Fruit fly (Drosophila melanogaster) whole organism, wandering third instar larva: ENCODE data around the gene CG1494.

Experiments used
- Abd-B ChIP-seq: fragments of >200 bp; optimal IDR thresholded peaks from 2 replicates; lab custom pipeline; 2017; ENCODE audit warnings: missing biosample characterization, missing genetic modification characterization
- CG32264 ChIP-seq: fragments of 200-800 bp; sonication (Bioruptor generic); optimal IDR thresholded peaks from 2 replicates; lab custom pipeline; 2016; ENCODE audit warnings: missing biosample characterization, missing genetic modification characterization
- CG9705 ChIP-seq: fragments of 200-800 bp; sonication (Bioruptor generic); optimal IDR thresholded peaks from 2 replicates; lab custom pipeline; 2018; ENCODE audit warnings: missing biosample characterization, mild to moderate bottlenecking, missing genetic modification characterization
- CrebA ChIP-seq: fragments of 200-800 bp; sonication (Bioruptor generic); optimal IDR thresholded peaks from 2 replicates; lab custom pipeline; 2016; ENCODE audit warnings: missing biosample characterization, mild to moderate bottlenecking, missing genetic modification characterization, borderline replicate concordance
- Dfd ChIP-seq: fragments of >200 bp; optimal IDR thresholded peaks from 2 replicates; lab custom pipeline; 2017; ENCODE audit warnings: missing biosample characterization, missing genetic modification characterization
- Dif ChIP-seq: fragments of 200-275, 200-300 bp; sonication (Bioruptor generic); optimal IDR thresholded peaks from 2 replicates; lab custom pipeline; 2018; ENCODE audit warnings: missing biosample characterization, missing genetic modification characterization; ENCODE audit not compliant: partially characterized antibody
- GATAd ChIP-seq: sonication (Bioruptor generic); optimal IDR thresholded peaks from 2 replicates; lab custom pipeline; 2016; ENCODE audit warnings: missing biosample characterization, missing genetic modification characterization
- HLH106 ChIP-seq: fragments of 200-800 bp; optimal IDR thresholded peaks from 3 replicates; lab custom pipeline; 2019; ENCODE audit warnings: missing biosample characterization, mild to moderate bottlenecking, missing genetic modification characterization, moderate library complexity
- Hnf4 ChIP-seq: fragments of 200-800 bp; sonication (Bioruptor generic); optimal IDR thresholded peaks from 2 replicates; lab custom pipeline; 2016; ENCODE audit warnings: missing biosample characterization, mild to moderate bottlenecking, missing genetic modification characterization
- Hr78 ChIP-seq: fragments of >200 bp; optimal IDR thresholded peaks from 2 replicates; lab custom pipeline; 2017; ENCODE audit warnings: missing biosample characterization, missing genetic modification characterization
- Hr83 ChIP-seq: fragments of 200-300 bp; sonication (Bioruptor generic); optimal IDR thresholded peaks from 2 replicates; lab custom pipeline; 2016; ENCODE audit warnings: missing biosample characterization, mild to moderate bottlenecking, missing genetic modification characterization, moderate library complexity; ENCODE audit not compliant: poor library complexity, severe bottlenecking
- Jra ChIP-seq: sonication (Bioruptor generic); optimal IDR thresholded peaks from 2 replicates; lab custom pipeline; 2016; ENCODE audit warnings: missing biosample characterization, missing genetic modification characterization
- Mio ChIP-seq: sonication (Bioruptor generic); optimal IDR thresholded peaks from 2 replicates; lab custom pipeline; 2016; ENCODE audit warnings: missing biosample characterization, missing genetic modification characterization
- Myc ChIP-seq: fragments of >200 bp; optimal IDR thresholded peaks from 2 replicates; lab custom pipeline; 2017
- N ChIP-seq: fragments of >200 bp; optimal IDR thresholded peaks from 2 replicates; lab custom pipeline; 2018; ENCODE audit warnings: missing biosample characterization, missing external identifiers, missing genetic modification characterization
- OdsH ChIP-seq: fragments of 200-800 bp; sonication (Bioruptor generic); optimal IDR thresholded peaks from 2 replicates; lab custom pipeline; 2016; ENCODE audit warnings: missing biosample characterization, mild to moderate bottlenecking, missing genetic modification characterization
- Rel ChIP-seq, 2 experiments: fragments of 200-800 bp; sonication (Bioruptor generic) in 1 of 2; optimal IDR thresholded peaks; 2 replicates in 1 of 2; 3 replicates in 1 of 2; lab custom pipeline; 2016 to 2019; ENCODE audit warnings: mild to moderate bottlenecking in 2 of 2, missing biosample characterization in 2 of 2, missing genetic modification characterization in 2 of 2, moderate library complexity in 1 of 2
- Sp1 ChIP-seq: fragments of 200-800 bp; sonication (Bioruptor generic); optimal IDR thresholded peaks from 3 replicates; lab custom pipeline; 2019; ENCODE audit warnings: missing biosample characterization, mild to moderate bottlenecking, missing genetic modification characterization, moderate library complexity
- br ChIP-seq: fragments of 200-800 bp; sonication (Bioruptor generic); optimal IDR thresholded peaks from 2 replicates; lab custom pipeline; 2016; ENCODE audit warnings: missing biosample characterization, missing genetic modification characterization
- brk ChIP-seq: fragments of 200-800 bp; sonication (Bioruptor generic); optimal IDR thresholded peaks from 2 replicates; lab custom pipeline; 2016; ENCODE audit warnings: missing biosample characterization, mild to moderate bottlenecking, missing genetic modification characterization
- dl ChIP-seq, 2 experiments: fragments of 175-275, 200-275 bp in 1 of 2; fragments of 200-275 bp in 1 of 2; sonication (Bioruptor generic); optimal IDR thresholded peaks; lab custom pipeline; 2018; ENCODE audit warnings: mild to moderate bottlenecking in 2 of 2, missing biosample characterization in 2 of 2, missing genetic modification characterization in 2 of 2, moderate library complexity in 2 of 2; ENCODE audit not compliant: partially characterized antibody in 2 of 2, insufficient read depth in 1 of 2
- dmrt93B ChIP-seq: fragments of 200-800 bp; sonication (Bioruptor generic); optimal IDR thresholded peaks from 2 replicates; lab custom pipeline; 2018; ENCODE audit warnings: missing biosample characterization, mild to moderate bottlenecking, missing genetic modification characterization
- dsf ChIP-seq: sonication (Bioruptor generic); optimal IDR thresholded peaks from 2 replicates; lab custom pipeline; 2016; ENCODE audit warnings: missing biosample characterization, missing genetic modification characterization, borderline replicate concordance
- ey ChIP-seq: fragments of 200-800 bp; sonication (Bioruptor generic); optimal IDR thresholded peaks from 2 replicates; lab custom pipeline; 2016; ENCODE audit warnings: missing biosample characterization, missing genetic modification characterization
- foxo ChIP-seq, 2 experiments: fragments of 200-800 bp; sonication (Bioruptor generic); optimal IDR thresholded peaks; 2 replicates in 1 of 2; 3 replicates in 1 of 2; lab custom pipeline; 2016 to 2017; ENCODE audit warnings: missing biosample characterization in 2 of 2, missing genetic modification characterization in 2 of 2
- fru ChIP-seq: fragments of 200-800 bp; sonication (Bioruptor generic); optimal IDR thresholded peaks from 3 replicates; lab custom pipeline; 2016; ENCODE audit warnings: missing biosample characterization, mild to moderate bottlenecking, missing genetic modification characterization
- h ChIP-seq: fragments of 200-800 bp; sonication (Bioruptor generic); optimal IDR thresholded peaks from 3 replicates; lab custom pipeline; 2016; ENCODE audit warnings: missing biosample characterization, mild to moderate bottlenecking, missing genetic modification characterization
- jim ChIP-seq: fragments of 175-275, 200-325 bp; sonication (Bioruptor generic); optimal IDR thresholded peaks from 2 replicates; lab custom pipeline; 2016; ENCODE audit warnings: missing biosample characterization, mild to moderate bottlenecking, missing genetic modification characterization
- lola ChIP-seq: fragments of >200 bp; optimal IDR thresholded peaks from 2 replicates; lab custom pipeline; 2017; ENCODE audit warnings: missing biosample characterization, missing genetic modification characterization
- pan ChIP-seq: fragments of >200 bp; optimal IDR thresholded peaks from 2 replicates; lab custom pipeline; 2017
- psq ChIP-seq: fragments of 200-800 bp; sonication (Bioruptor generic); optimal IDR thresholded peaks from 3 replicates; lab custom pipeline; 2017; ENCODE audit warnings: missing biosample characterization, mild to moderate bottlenecking, missing genetic modification characterization, moderate library complexity
- rgr ChIP-seq: fragments of 200-800 bp; sonication (Bioruptor generic); optimal IDR thresholded peaks from 3 replicates; lab custom pipeline; 2016; ENCODE audit warnings: missing biosample characterization, mild to moderate bottlenecking, missing genetic modification characterization
- sage ChIP-seq: fragments of 200-800 bp; sonication (Bioruptor generic); optimal IDR thresholded peaks from 2 replicates; lab custom pipeline; 2016; ENCODE audit warnings: missing biosample characterization, mild to moderate bottlenecking, missing genetic modification characterization
- sv ChIP-seq: fragments of 200-800 bp; sonication (Bioruptor generic); optimal IDR thresholded peaks from 3 replicates; lab custom pipeline; 2016; ENCODE audit warnings: missing biosample characterization, missing genetic modification characterization
- tai ChIP-seq: sonication (Bioruptor generic); optimal IDR thresholded peaks from 2 replicates; lab custom pipeline; 2016; ENCODE audit warnings: missing biosample characterization, missing genetic modification characterization
- woc ChIP-seq: sonication (Bioruptor generic); optimal IDR thresholded peaks from 2 replicates; lab custom pipeline; 2016; ENCODE audit warnings: missing biosample characterization, mild to moderate bottlenecking, missing genetic modification characterization

CG1494 gene

DNA sequence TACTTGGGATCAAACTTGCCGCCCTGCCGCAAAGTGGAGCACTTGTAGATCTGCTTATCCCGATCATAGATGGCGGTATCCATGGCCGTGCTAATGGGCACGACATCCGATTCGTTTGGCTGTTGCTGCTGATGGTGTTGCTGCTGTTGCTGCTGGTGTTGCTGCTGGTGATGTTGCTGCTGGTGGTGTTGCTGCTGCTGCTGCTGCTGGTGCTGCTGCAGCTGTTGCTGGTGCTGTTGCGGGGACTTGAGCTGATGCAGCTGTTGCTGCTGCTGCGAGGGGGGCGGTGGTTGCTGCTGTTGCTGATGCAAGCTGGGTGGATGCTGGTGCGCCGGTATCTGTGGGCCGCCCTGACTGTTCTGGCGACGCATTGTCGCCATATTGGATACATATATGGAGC lies 48.0 kb downstream of the CG1494 start:
- TF ChIP-seq sage: no peak
- TF ChIP-seq Hr78 (GFP tag; lab: Kevin White, UChicago): no peak
- TF ChIP-seq Dfd: peak; percentile 93
- no peak for TF ChIP-seq ey (GFP tag; lab: Kevin White, UChicago)
- no peak for TF ChIP-seq Rel (GFP tag; optimal IDR thresholded peaks at IDR 0.05; lab: Kevin White, UChicago)
- TF ChIP-seq Rel (tag; optimal IDR thresholded peaks at IDR 0.05; lab: Kevin White, UChicago): no peak

DNA sequence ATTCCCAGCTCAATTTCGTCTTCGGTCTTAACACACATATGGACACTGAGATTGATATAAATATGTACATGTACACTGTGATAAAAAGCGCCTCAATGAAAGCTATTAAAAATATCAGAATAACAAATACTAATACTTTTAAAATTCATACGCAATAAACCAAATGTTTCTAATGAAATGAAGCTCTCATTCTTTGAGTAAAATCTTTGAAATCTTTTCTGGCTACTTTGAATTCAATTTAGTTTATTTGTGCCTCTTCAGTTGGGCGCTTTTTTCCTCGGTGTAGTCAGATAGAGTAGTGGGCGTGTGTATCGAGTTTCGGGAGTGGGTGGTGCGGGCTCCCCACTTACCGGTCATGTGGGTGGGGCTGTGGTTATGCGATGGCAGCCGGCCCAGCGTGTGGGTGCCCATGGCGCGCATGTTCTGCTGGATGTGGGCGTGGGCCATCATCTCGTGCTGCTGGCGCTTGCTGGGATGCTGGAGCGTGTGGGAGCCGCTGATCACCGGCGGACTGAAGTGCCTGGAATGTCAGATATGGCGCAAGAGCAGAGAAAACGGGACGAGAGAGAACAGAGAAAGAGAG lies 49.5 kb downstream of the CG1494 start:
- no peak for TF ChIP-seq Myc (lab: Kevin White, UChicago)
- no peak for TF ChIP-seq CG9705 (GFP tag; lab: Kevin White, UChicago)
- TF ChIP-seq dl (GFP tag; optimal IDR thresholded peaks at IDR 0.05; lab: Kevin White, UChicago; ENCODE audit: insufficient read depth in 1 of 2, partially characterized antibody in 2 of 2): no peak
- no peak for TF ChIP-seq brk
- no peak for TF ChIP-seq h (GFP tag; lab: Kevin White, UChicago)
- TF ChIP-seq HLH106 (tag; lab: Kevin White, UChicago): no peak
- no peak for TF ChIP-seq lola (GFP tag; lab: Kevin White, UChicago)
- no peak for TF ChIP-seq tai (GFP tag; lab: Kevin White, UChicago)
- no peak for TF ChIP-seq br
- no peak for TF ChIP-seq woc (GFP tag; lab: Kevin White, UChicago)
- TF ChIP-seq GATAd (GFP tag; lab: Kevin White, UChicago): no peak
- TF ChIP-seq dsf: no peak
- TF ChIP-seq Abd-B (GFP tag; lab: Kevin White, UChicago): no peak
- no peak for TF ChIP-seq Hnf4
- TF ChIP-seq Hr78 (GFP tag; lab: Kevin White, UChicago): no peak
- no peak for TF ChIP-seq rgr (GFP tag; lab: Kevin White, UChicago)
- no peak for TF ChIP-seq foxo (GFP tag; optimal IDR thresholded peaks at IDR 0.05; lab: Kevin White, UChicago)

DNA sequence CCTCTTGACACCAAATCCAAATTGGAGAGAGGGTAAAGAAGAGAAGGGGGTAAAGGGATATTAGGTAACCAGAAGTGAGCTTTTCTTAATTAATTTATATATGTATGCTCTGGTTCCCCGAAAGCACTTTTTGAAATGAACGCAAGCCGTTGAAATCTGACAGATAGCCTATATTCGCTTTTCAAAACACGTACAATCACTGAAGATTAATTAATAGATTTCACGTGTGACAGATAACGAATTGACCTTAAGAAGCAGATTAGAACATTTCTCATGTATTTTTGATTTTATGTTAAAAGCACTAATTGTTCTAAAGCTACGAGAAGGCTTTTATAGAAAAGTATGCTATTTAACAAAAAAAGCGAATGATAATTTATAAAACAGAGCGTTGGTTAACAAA lies 52.0 kb downstream of the CG1494 start:
- TF ChIP-seq Dif (GFP tag; lab: Kevin White, UChicago): no peak
- TF ChIP-seq Jra: no peak
- TF ChIP-seq sage: no peak
- TF ChIP-seq sv (GFP tag; lab: Kevin White, UChicago): no peak
- no peak for TF ChIP-seq br
- TF ChIP-seq rgr (GFP tag; lab: Kevin White, UChicago): no peak
- TF ChIP-seq CG9705 (GFP tag; lab: Kevin White, UChicago): no peak
- TF ChIP-seq ey (GFP tag; lab: Kevin White, UChicago): no peak

DNA sequence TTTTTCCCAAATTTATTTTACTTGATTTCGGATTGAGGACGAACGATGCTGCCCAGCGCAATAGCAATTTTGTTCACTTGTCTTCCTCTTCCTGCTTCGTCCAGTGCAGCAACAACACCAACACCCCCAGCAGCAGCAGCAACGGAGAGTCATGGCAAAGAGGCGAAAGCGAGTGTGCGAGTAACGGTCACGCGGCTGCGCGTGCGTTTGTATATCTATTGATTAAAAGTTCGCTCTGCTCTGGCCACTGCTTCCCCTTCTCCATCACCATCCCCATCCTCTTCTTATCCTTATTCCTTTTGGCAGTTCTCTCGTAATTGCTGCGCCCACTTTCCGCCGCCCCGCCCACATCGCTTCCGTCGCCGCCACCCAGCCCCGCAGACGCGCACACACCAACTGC lies 53.1 kb downstream of the CG1494 start:
- TF ChIP-seq sv (GFP tag; lab: Kevin White, UChicago) (no peak), woc (GFP tag; lab: Kevin White, UChicago) (no peak), Rel (GFP tag; optimal IDR thresholded peaks at IDR 0.05; lab: Kevin White, UChicago) (no peak), Rel (tag; optimal IDR thresholded peaks at IDR 0.05; lab: Kevin White, UChicago) (no peak), sage (no peak), pan (lab: Kevin White, UChicago) (no peak)

DNA sequence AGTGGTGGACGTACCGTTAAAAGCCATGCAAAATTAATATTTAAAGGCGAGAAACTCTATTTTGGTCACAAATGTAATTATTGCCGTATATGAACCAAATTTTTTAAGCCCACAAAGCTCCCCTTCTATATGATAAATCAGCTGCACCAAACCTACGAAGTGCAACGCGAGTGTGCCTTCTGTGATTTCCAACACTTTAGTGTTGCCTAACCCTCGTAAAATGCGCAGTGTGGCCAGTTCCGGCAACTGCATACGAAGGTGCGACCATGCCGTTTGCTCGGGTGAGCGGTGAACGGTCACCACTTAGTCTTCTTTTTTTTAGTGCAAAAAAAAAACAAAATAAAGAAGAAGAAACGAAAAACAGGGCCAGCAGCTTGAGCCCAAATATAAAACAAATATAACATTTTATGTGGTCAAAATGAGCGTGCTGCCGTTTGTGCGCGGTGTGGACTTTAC lies 54.4 kb downstream of the CG1494 start, which contains the start of the genes tty and fliI:
Gene tty (minus strand): TSS at position 201 of the 456 bp plus-strand sequence.
Gene fliI (plus strand): TSS at position 266 of the 456 bp plus-strand sequence.
- TF ChIP-seq h (GFP tag; lab: Kevin White, UChicago) (peak; percentile 87), br (peak; percentile 79), Sp1 (peak; percentile 86), CG32264 (GFP tag; lab: Kevin White, UChicago) (peak; percentile 76), dmrt93B (GFP tag; lab: Kevin White, UChicago) (no peak), sv (GFP tag; lab: Kevin White, UChicago) (peak; percentile 69), GATAd (GFP tag; lab: Kevin White, UChicago) (peak; percentile 60), sage (no peak), rgr (GFP tag; lab: Kevin White, UChicago) (peak; percentile 88), Hr78 (GFP tag; lab: Kevin White, UChicago) (no peak), tai (GFP tag; lab: Kevin White, UChicago) (no peak), brk (no peak), Dif (GFP tag; lab: Kevin White, UChicago) (peak; percentile 13), dsf (peak; percentile 46), CrebA (GFP tag; lab: Kevin White, UChicago) (no peak), Hnf4 (no peak), dl (GFP tag; optimal IDR thresholded peaks at IDR 0.05; lab: Kevin White, UChicago; ENCODE audit: insufficient read depth in 1 of 2, partially characterized antibody in 2 of 2) (no peak), pan (lab: Kevin White, UChicago) (no peak), Mio (peak; percentile 15), fru (GFP tag; lab: Kevin White, UChicago) (peak; percentile 83), HLH106 (tag; lab: Kevin White, UChicago) (peak; percentile 78), Abd-B (GFP tag; lab: Kevin White, UChicago) (no peak), Rel (GFP tag; optimal IDR thresholded peaks at IDR 0.05; lab: Kevin White, UChicago) (peak; percentile 15), Rel (tag; optimal IDR thresholded peaks at IDR 0.05; lab: Kevin White, UChicago) (peak; percentile 88), CG9705 (GFP tag; lab: Kevin White, UChicago) (peak; percentile 60), Hr83 (GFP tag; lab: Kevin White, UChicago) (peak; percentile 89), lola (GFP tag; lab: Kevin White, UChicago) (no peak), N (GFP tag; lab: Kevin White, UChicago) (no peak), psq (peak; percentile 67), jim (peak; percentile 70), ey (GFP tag; lab: Kevin White, UChicago) (peak; percentile 86), OdsH (GFP tag; lab: Kevin White, UChicago) (peak; percentile 72), foxo (GFP tag; optimal IDR thresholded peaks at IDR 0.05; lab: Kevin White, UChicago) (peak; percentile 30 to 85), Myc (lab: Kevin White, UChicago) (peak; percentile 51)
